Fruit fly (Drosophila melanogaster) whole organism, embryonic: ENCODE data around the gene Teh2.

Experiments
- Adf1 ChIP-seq: fragments of 200-800 bp; sonication (Bioruptor generic); IDR thresholded peaks from 2 replicates; pipeline ENCODE4 v1.3.6; 2022; ENCODE audit warnings: missing biosample characterization, missing genetic modification characterization
- CG10959 ChIP-seq: fragments of 200-800 bp; sonication (Bioruptor generic); IDR thresholded peaks from 2 replicates; pipeline ENCODE4 v1.3.6; 2022; ENCODE audit warnings: missing biosample characterization, missing genetic modification characterization
- CG11085 ChIP-seq: fragments of 200-800 bp; sonication (Bioruptor generic); IDR thresholded peaks from 2 replicates; pipeline ENCODE4 v1.3.6; 2022; ENCODE audit warnings: missing biosample characterization, missing genetic modification characterization
- CG12769 ChIP-seq: fragments of 200-800 bp; sonication (Bioruptor generic); optimal IDR thresholded peaks from 2 replicates; lab custom pipeline; 2019; ENCODE audit warnings: missing biosample characterization, mild to moderate bottlenecking, missing genetic modification characterization, moderate library complexity
- CG12942 ChIP-seq: fragments of 200-800 bp; sonication (Bioruptor generic); optimal IDR thresholded peaks from 3 replicates; lab custom pipeline; 2016; ENCODE audit warnings: missing biosample characterization, missing genetic modification characterization
- CG14014 ChIP-seq: fragments of 200-800 bp; sonication (Bioruptor generic); IDR thresholded peaks from 2 replicates; pipeline ENCODE4 v1.3.6; 2022; ENCODE audit warnings: missing biosample characterization, missing genetic modification characterization
- CG17328 ChIP-seq: fragments of 200-800 bp; sonication (Bioruptor generic); IDR thresholded peaks from 2 replicates; pipeline ENCODE4 v1.3.6; 2022; ENCODE audit warnings: missing biosample characterization, missing genetic modification characterization
- CG17385 ChIP-seq: fragments of 200-800 bp; sonication (Bioruptor generic); optimal IDR thresholded peaks from 3 replicates; lab custom pipeline; 2018; ENCODE audit warnings: missing biosample characterization, mild to moderate bottlenecking, missing genetic modification characterization
- CG2678 ChIP-seq: fragments of 200-800 bp; sonication (Bioruptor generic); optimal IDR thresholded peaks from 3 replicates; lab custom pipeline; 2019; ENCODE audit warnings: missing biosample characterization, mild to moderate bottlenecking, missing genetic modification characterization, moderate library complexity
- CG34376 ChIP-seq: fragments of 200-800 bp; sonication (Bioruptor generic); optimal IDR thresholded peaks from 2 replicates; lab custom pipeline; 2018; ENCODE audit warnings: missing biosample characterization, mild to moderate bottlenecking, missing genetic modification characterization
- CG34422 ChIP-seq: fragments of 200-800 bp; sonication (Bioruptor generic); IDR thresholded peaks from 3 replicates; pipeline ENCODE4 v1.3.6; 2022; ENCODE audit warnings: missing biosample characterization, missing genetic modification characterization
- CG6689 ChIP-seq: fragments of 200-800 bp; sonication (Bioruptor generic); IDR thresholded peaks from 2 replicates; pipeline ENCODE4 v1.3.6; 2022; ENCODE audit warnings: missing biosample characterization, missing genetic modification characterization
- CG6791 ChIP-seq: fragments of 200-800 bp; sonication (Bioruptor generic); IDR thresholded peaks from 3 replicates; pipeline ENCODE4 v1.3.6; 2022; ENCODE audit warnings: missing biosample characterization, missing genetic modification characterization; ENCODE audit not compliant: partially characterized antibody
- CG7839 ChIP-seq: fragments of 200-800 bp; sonication (Bioruptor generic); optimal IDR thresholded peaks from 3 replicates; lab custom pipeline; 2018; ENCODE audit warnings: missing biosample characterization, mild to moderate bottlenecking, missing genetic modification characterization, moderate library complexity
- CG8281 ChIP-seq: fragments of 200-800 bp; sonication (Bioruptor generic); optimal IDR thresholded peaks from 2 replicates; lab custom pipeline; 2018; ENCODE audit warnings: missing biosample characterization, mild to moderate bottlenecking, missing genetic modification characterization, moderate library complexity
- CG8388 ChIP-seq: fragments of 200-800 bp; sonication (Bioruptor generic); optimal IDR thresholded peaks from 2 replicates; lab custom pipeline; 2019; ENCODE audit warnings: missing biosample characterization, mild to moderate bottlenecking, missing genetic modification characterization, moderate library complexity
- Ets65A ChIP-seq: fragments of 200-800 bp; sonication (Bioruptor generic); peaks from one replicate; lab custom pipeline; 2016; ENCODE audit warnings: missing biosample characterization, missing genetic modification characterization
- H15 ChIP-seq: fragments of 200-800 bp; sonication (Bioruptor generic); IDR thresholded peaks from 3 replicates; pipeline ENCODE4 v1.3.6; 2022; ENCODE audit warnings: missing biosample characterization, missing genetic modification characterization
- HmgZ ChIP-seq: fragments of 200-800 bp; sonication (Bioruptor generic); optimal IDR thresholded peaks from 2 replicates; lab custom pipeline; 2018; ENCODE audit warnings: missing biosample characterization, mild to moderate bottlenecking, missing genetic modification characterization
- Hr39 ChIP-seq: fragments of >200 bp; optimal IDR thresholded peaks from 2 replicates; lab custom pipeline; 2017
- Jarid2 ChIP-seq: fragments of 200-800 bp; sonication (Bioruptor generic); optimal IDR thresholded peaks from 3 replicates; lab custom pipeline; 2017; ENCODE audit warnings: mild to moderate bottlenecking, missing biosample characterization, missing genetic modification reagents, missing genetic modification characterization
- Med ChIP-seq: fragments of 200-800 bp; sonication (Bioruptor generic); peaks from one replicate; lab custom pipeline; 2016; ENCODE audit warnings: missing biosample characterization, missing genetic modification characterization, mild to moderate bottlenecking, inconsistent platforms, moderate library complexity
- Myb ChIP-seq: fragments of 200-800 bp; sonication (Bioruptor generic); optimal IDR thresholded peaks from 2 replicates; lab custom pipeline; 2016; ENCODE audit warnings: missing biosample characterization, missing genetic modification characterization
- NK7.1 ChIP-seq: fragments of 200-800 bp; sonication (Bioruptor generic); optimal IDR thresholded peaks from 3 replicates; lab custom pipeline; 2016; ENCODE audit warnings: missing biosample characterization, missing genetic modification characterization
- Nf-YA ChIP-seq: fragments of 200-800 bp; sonication (Bioruptor generic); IDR thresholded peaks from 2 replicates; pipeline ENCODE4 v1.3.6; 2022; ENCODE audit warnings: missing biosample characterization, missing genetic modification characterization
- Nf-YB ChIP-seq: fragments of 200-800 bp; sonication (Bioruptor generic); optimal IDR thresholded peaks from 3 replicates; lab custom pipeline; 2019; ENCODE audit warnings: missing biosample characterization, mild to moderate bottlenecking, missing genetic modification characterization, moderate library complexity
- Nf-YC ChIP-seq: fragments of 200-800 bp; optimal IDR thresholded peaks from 3 replicates; lab custom pipeline; 2019; ENCODE audit warnings: missing biosample characterization, mild to moderate bottlenecking, missing genetic modification characterization, moderate library complexity
- Opbp ChIP-seq: fragments of 200-800 bp; sonication (Bioruptor generic); IDR thresholded peaks from 3 replicates; pipeline ENCODE4 v1.3.6; 2022; ENCODE audit warnings: missing biosample characterization, missing genetic modification characterization; ENCODE audit not compliant: partially characterized antibody
- Rfx ChIP-seq: fragments of 200-800 bp; sonication (Bioruptor generic); IDR thresholded peaks from 2 replicates; pipeline ENCODE4 v1.3.6; 2022; ENCODE audit warnings: missing biosample characterization, missing genetic modification characterization
- Vsx1 ChIP-seq: fragments of 200-800 bp; sonication (Bioruptor generic); optimal IDR thresholded peaks from 2 replicates; lab custom pipeline; 2017; ENCODE audit warnings: missing biosample characterization, mild to moderate bottlenecking, missing genetic modification characterization, missing genetic modification reagents
- amos ChIP-seq: fragments of 200-800 bp; sonication (Bioruptor generic); IDR thresholded peaks from 2 replicates; pipeline ENCODE4 v1.3.6; 2022; ENCODE audit warnings: missing biosample characterization, missing genetic modification characterization; ENCODE audit not compliant: partially characterized antibody
- ap ChIP-seq: fragments of 200-800 bp; sonication (Bioruptor generic); IDR thresholded peaks from 2 replicates; pipeline ENCODE4 v1.3.6; 2022; ENCODE audit warnings: missing biosample characterization, missing genetic modification characterization
- cas ChIP-seq: fragments of 200-800 bp; sonication (Bioruptor generic); IDR thresholded peaks from 2 replicates; pipeline ENCODE4 v1.3.6; 2022; ENCODE audit warnings: missing biosample characterization, missing genetic modification characterization
- chinmo ChIP-seq: fragments of 200-800 bp; sonication (Bioruptor generic); IDR thresholded peaks from 4 replicates; pipeline ENCODE4 v1.3.6; 2022; ENCODE audit warnings: missing biosample characterization, missing genetic modification characterization; ENCODE audit not compliant: partially characterized antibody
- ci ChIP-seq: fragments of 200-800 bp; sonication (Bioruptor generic); IDR thresholded peaks from 3 replicates; pipeline ENCODE4 v1.3.6; 2022; ENCODE audit warnings: missing biosample characterization, missing genetic modification characterization
- crol ChIP-seq: fragments of 200-800 bp; sonication (Bioruptor generic); IDR thresholded peaks from 2 replicates; pipeline ENCODE4 v1.3.6; 2022; ENCODE audit warnings: missing biosample characterization, missing genetic modification characterization
- grau ChIP-seq: fragments of 200-800 bp; optimal IDR thresholded peaks from 3 replicates; lab custom pipeline; 2019; ENCODE audit warnings: missing biosample characterization, mild to moderate bottlenecking, missing genetic modification characterization, moderate library complexity
- hkb ChIP-seq, 2 experiments: fragments of 200-800 bp in 1 of 2; fragments of >200 bp in 1 of 2; sonication (Bioruptor generic) in 1 of 2; IDR thresholded peaks in 1 of 2; optimal IDR thresholded peaks in 1 of 2; 2 replicates each; pipeline versions ENCODE4 v1.3.6 to Lab custom; 2017 to 2022; ENCODE audit warnings: missing biosample characterization in 1 of 2, missing genetic modification characterization in 1 of 2
- knrl ChIP-seq: fragments of 200-800 bp; sonication (Bioruptor generic); IDR thresholded peaks from 3 replicates; pipeline ENCODE4 v1.3.6; 2022; ENCODE audit warnings: missing biosample characterization, missing genetic modification characterization; ENCODE audit not compliant: partially characterized antibody
- lov ChIP-seq, 2 experiments: fragments of 200-800 bp in 1 of 2; fragments of >200 bp in 1 of 2; sonication (Bioruptor generic) in 1 of 2; IDR thresholded peaks in 1 of 2; optimal IDR thresholded peaks in 1 of 2; 2 replicates in 1 of 2; 3 replicates in 1 of 2; pipeline versions ENCODE4 v1.3.6 to Lab custom; 2017 to 2022; ENCODE audit warnings: missing biosample characterization in 1 of 2, missing genetic modification characterization in 1 of 2
- row ChIP-seq: fragments of 200-800 bp; sonication (Bioruptor generic); IDR thresholded peaks from 3 replicates; pipeline ENCODE4 v1.3.6; 2022; ENCODE audit warnings: missing biosample characterization, missing genetic modification characterization
- sens ChIP-seq: fragments of 200-800 bp; sonication (Bioruptor generic); peaks from one replicate; lab custom pipeline; 2016; ENCODE audit warnings: missing biosample characterization, missing genetic modification characterization
- sob ChIP-seq: fragments of 200-800 bp; sonication (Bioruptor generic); IDR thresholded peaks from 2 replicates; pipeline ENCODE4 v1.3.6; 2022; ENCODE audit warnings: missing biosample characterization, missing genetic modification characterization
- sr ChIP-seq: fragments of 200-800 bp; sonication (Bioruptor generic); IDR thresholded peaks from 3 replicates; pipeline ENCODE4 v1.3.6; 2022; ENCODE audit warnings: missing biosample characterization, missing genetic modification characterization
- tup ChIP-seq: fragments of 200-800 bp; sonication (Bioruptor generic); optimal IDR thresholded peaks from 2 replicates; lab custom pipeline; 2016; ENCODE audit warnings: missing biosample characterization, mild to moderate bottlenecking, missing genetic modification characterization, moderate library complexity
- wor ChIP-seq: fragments of 200-800 bp; sonication (Bioruptor generic); IDR thresholded peaks from 2 replicates; pipeline ENCODE4 v1.3.6; 2022; ENCODE audit warnings: missing biosample characterization, missing genetic modification characterization
- yki ChIP-seq: fragments of >200 bp; optimal IDR thresholded peaks from 3 replicates; lab custom pipeline; 2018

The Teh2 gene

DNA sequence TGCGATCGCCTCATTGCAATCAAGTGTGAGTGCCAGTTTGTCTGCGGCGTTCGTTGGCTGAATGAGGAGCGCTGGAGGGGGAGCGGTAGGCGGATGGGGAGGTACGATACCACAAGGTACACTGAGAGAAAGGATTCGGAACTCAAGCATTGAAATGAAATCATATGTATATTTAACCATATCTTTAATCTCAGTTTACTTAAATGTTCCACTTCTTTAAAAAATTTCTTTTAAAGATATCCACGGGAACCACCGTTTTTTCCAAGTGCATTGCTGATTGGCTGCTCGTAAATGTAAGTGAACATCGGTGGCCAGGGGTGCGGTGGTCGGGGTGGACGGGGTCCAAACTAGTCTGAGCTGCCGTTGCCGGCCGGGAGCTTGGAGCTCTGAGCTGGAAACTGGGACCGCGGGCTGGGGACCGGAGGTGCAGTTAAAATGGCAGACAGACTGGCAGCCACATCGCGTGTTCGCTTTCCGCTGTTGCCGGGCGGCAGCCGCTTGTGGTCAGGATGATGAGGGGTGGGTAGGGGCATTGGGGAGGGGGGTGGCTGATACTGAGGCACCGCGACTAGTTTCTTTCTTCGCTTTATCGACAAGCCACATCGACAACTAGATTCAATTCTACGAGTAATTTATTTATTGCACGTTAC, 40.5 kb upstream of the Teh2 start (continued):
- peak; percentile 91 for TF ChIP-seq tup (GFP tag; lab: Kevin White, UChicago)
- peak; percentile 95 for TF ChIP-seq wor (GFP tag; lab: Robert Waterston, UW)
- peak; percentile 89 for TF ChIP-seq sr
- peak; percentile 95 for TF ChIP-seq CG17385 (GFP tag; lab: Kevin White, UChicago)
- peak; percentile 97 for TF ChIP-seq H15 (GFP tag; lab: Robert Waterston, UW)
- TF ChIP-seq ci (GFP tag; lab: Robert Waterston, UW) = peak; percentile 99
- TF ChIP-seq CG7839 (tag; lab: Kevin White, UChicago) = peak; percentile 97
- TF ChIP-seq NK7.1 = peak; percentile 94
- TF ChIP-seq CG6689 (GFP tag; lab: Robert Waterston, UW) = peak; percentile 96
- peak; percentile 78 for TF ChIP-seq CG8281
- TF ChIP-seq, all 482 proteins: peak for 430

DNA sequence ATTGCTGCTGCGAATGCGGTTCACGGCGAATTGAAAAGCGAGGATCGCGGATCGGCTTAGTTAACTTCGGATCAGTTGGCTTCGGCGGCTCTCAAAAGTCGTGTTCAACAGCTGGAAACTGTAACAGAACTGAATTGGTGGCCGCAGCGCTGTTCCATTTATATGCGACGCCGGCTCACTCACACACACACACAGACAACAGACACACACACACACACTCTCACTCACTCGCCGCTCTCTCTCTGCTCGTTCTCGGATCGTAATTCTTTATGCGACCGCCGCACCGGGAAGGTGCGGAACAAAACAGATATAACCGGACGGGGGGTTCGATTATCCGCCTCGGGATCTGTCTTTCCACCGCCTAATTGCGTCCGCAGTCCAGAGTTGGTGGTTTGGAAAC, 39.3 kb upstream of the Teh2 start, which contains the start of gene CG46460:
Gene CG46460, minus strand, starts transcription at position 139 of the 400 bp plus-strand sequence.
- peak; percentile 4 for TF ChIP-seq HmgZ (tag; lab: Kevin White, UChicago)
- TF ChIP-seq Opbp (GFP tag; lab: Robert Waterston, UW) = peak; percentile 43; the same call in 1 of the 3 replicates
- TF ChIP-seq crol (GFP tag; lab: Robert Waterston, UW) = peak; percentile 57
- TF ChIP-seq Vsx1 (GFP tag; lab: Kevin White, UChicago) = peak; percentile 26
- peak; percentile 4 for TF ChIP-seq CG2678
- TF ChIP-seq ap = no peak
- TF ChIP-seq CG10959 = no peak
- no peak for TF ChIP-seq hkb (optimal IDR thresholded peaks at IDR 0.05; lab: Kevin White, UChicago)
- 0 out of 2 replicates have a peak, but pooled peaks have one; percentile 9 for TF ChIP-seq hkb (GFP tag; IDR thresholded peaks at IDR 0.05; lab: Robert Waterston, UW)
- no peak for TF ChIP-seq knrl (GFP tag; lab: Robert Waterston, UW)
- 0 out of 3 replicates have a peak, but pooled peaks have one; percentile 24 for TF ChIP-seq row
- peak; percentile 19; the same call in 1 of the 2 replicates for TF ChIP-seq amos
- TF ChIP-seq Nf-YC (tag; lab: Kevin White, UChicago) = peak; percentile 6
- TF ChIP-seq CG12769 (tag; lab: Kevin White, UChicago) = peak; percentile 19
- TF ChIP-seq Nf-YB (GFP tag; lab: Kevin White, UChicago) = no peak
- TF ChIP-seq yki (lab: Kevin White, UChicago) = peak; percentile 16
- 0 out of 2 replicates have a peak, but pooled peaks have one; percentile 12 for TF ChIP-seq Rfx
- TF ChIP-seq chinmo (GFP tag; lab: Robert Waterston, UW) = peak; percentile 84; the same call in 3 of the 4 replicates
- peak; percentile 21 for TF ChIP-seq grau
- TF ChIP-seq Hr39 (lab: Kevin White, UChicago) = no peak
- 0 out of 2 replicates have a peak, but pooled peaks have one; percentile 16 for TF ChIP-seq cas
- TF ChIP-seq CG17328 (GFP tag; lab: Robert Waterston, UW) = peak; percentile 11; the same call in 1 of the 2 replicates
- TF ChIP-seq CG34422 (GFP tag; lab: Robert Waterston, UW) = 0 out of 3 replicates have a peak, but pooled peaks have one; percentile 36
- peak; percentile 6 for TF ChIP-seq Myb
- no peak for TF ChIP-seq CG8388
- TF ChIP-seq Adf1 (GFP tag; lab: Robert Waterston, UW) = peak; percentile 58
- TF ChIP-seq Jarid2 (GFP tag; lab: Kevin White, UChicago) = peak; percentile 84
- TF ChIP-seq sens = peak; percentile 81
- 0 out of 2 replicates have a peak, but pooled peaks have one; percentile 20 for TF ChIP-seq CG14014 (GFP tag; lab: Robert Waterston, UW)
- no peak for TF ChIP-seq Nf-YA (GFP tag; lab: Robert Waterston, UW)
- TF ChIP-seq Ets65A = peak; percentile 74
- 0 out of 2 replicates have a peak, but pooled peaks have one; percentile 13 for TF ChIP-seq sob (GFP tag; lab: Robert Waterston, UW)
- TF ChIP-seq lov (optimal IDR thresholded peaks at IDR 0.05; lab: Kevin White, UChicago) = no peak
- TF ChIP-seq lov (GFP tag; IDR thresholded peaks at IDR 0.05; lab: Robert Waterston, UW) = 0 out of 3 replicates have a peak, but pooled peaks have one; percentile 28
- TF ChIP-seq CG34376 (GFP tag; lab: Kevin White, UChicago) = peak; percentile 6
- peak; percentile 84 for TF ChIP-seq Med
- no peak for TF ChIP-seq CG11085 (GFP tag; lab: Robert Waterston, UW)
- TF ChIP-seq CG12942 (GFP tag; lab: Kevin White, UChicago) = no peak
- TF ChIP-seq CG6791 (GFP tag; lab: Robert Waterston, UW) = peak; percentile 40; the same call in 2 of the 3 replicates
